Fruit fly (Drosophila melanogaster): Measurements from ENCODE around the gene CG16952.

The CG16952 gene

DNA sequence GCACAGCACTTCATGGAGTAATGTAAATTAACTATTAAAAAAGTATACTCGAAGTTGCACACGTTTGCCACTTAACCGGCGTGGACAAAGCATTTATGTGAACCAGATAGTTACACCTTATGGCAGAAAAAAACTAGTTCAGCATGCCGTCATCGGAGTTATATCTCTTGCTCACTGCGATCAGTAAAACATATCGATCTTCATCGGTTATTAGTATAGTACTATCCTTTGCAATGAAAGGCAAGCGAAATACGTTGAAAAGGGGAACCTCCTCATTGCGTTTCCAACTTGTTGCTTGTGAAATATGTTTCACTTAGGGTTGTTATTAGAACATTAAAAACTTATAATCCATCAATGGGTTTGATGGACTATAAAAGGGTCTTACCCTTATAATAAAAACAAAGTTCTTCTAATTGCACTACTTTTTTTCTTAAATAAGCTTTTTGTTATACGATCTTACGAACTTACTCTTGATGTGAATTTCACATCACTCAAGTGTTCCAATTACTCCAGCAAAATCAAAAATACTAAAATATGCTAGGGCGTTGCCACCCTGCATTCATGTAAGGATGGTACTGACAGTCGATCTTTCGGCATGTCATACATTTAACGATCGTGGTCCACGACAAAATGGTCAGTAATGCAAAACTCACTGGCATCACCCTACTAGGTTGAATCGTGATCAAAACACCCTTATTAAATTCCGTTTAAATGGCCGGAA is 39.7 kb downstream of the CG16952 start, which contains the start of gene CycD:
TSS of gene CycD (minus strand) at position 113 of the 721 bp plus-strand sequence.
- TF ChIP-seq Mnt (GFP tag; optimal IDR thresholded peaks at IDR 0.05) (peak; percentile 8), CG12768 (GFP tag; optimal IDR thresholded peaks at IDR 0.05) (no peak), bab1 (GFP tag; optimal IDR thresholded peaks at IDR 0.05) (peak; percentile 13)

DNA sequence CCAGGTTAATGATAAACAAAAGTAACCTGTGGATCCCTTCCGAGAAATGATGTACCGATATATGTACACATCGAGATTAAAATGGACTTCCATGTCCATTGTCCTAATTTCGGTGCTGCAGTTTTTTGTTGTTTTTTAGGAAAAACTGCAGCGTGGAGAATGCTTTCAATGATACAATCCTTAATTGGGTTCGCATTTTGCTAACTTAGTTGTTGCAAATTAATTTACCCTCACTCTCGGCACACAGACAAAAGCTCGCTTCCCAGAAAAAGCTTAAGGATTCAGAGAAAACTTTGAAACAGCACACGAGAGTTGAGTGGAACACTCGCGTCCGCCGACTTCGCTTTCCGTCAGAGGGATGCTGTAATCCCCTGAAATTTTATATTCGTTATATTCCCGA is 40.6 kb downstream of the CG16952 start, which contains the start of gene Lrp4:
TSS of gene Lrp4 (plus strand) at position 301 of the 400 bp plus-strand sequence.
- TF ChIP-seq kay (GFP tag; ENCODE audit: borderline replicate concordance) (no peak), ovo (GFP tag; optimal IDR thresholded peaks at IDR 0.05) (no peak), CG12768 (GFP tag; optimal IDR thresholded peaks at IDR 0.05) (no peak), CG7045 (GFP tag; optimal IDR thresholded peaks at IDR 0.05) (no peak), CG5204 (GFP tag; optimal IDR thresholded peaks at IDR 0.05) (no peak), cnc (optimal IDR thresholded peaks at IDR 0.05) (no peak), CG33017 (tag; optimal IDR thresholded peaks at IDR 0.05) (no peak), tj (GFP tag; optimal IDR thresholded peaks at IDR 0.05) (no peak), Hr96 (GFP tag; optimal IDR thresholded peaks at IDR 0.05) (no peak), Mnt (GFP tag; optimal IDR thresholded peaks at IDR 0.05) (no peak), CG1620 (GFP tag; optimal IDR thresholded peaks at IDR 0.05) (no peak), Clk (GFP tag; optimal IDR thresholded peaks at IDR 0.05) (no peak), toe (GFP tag; optimal IDR thresholded peaks at IDR 0.05) (no peak), CG7101 (tag; optimal IDR thresholded peaks at IDR 0.05) (no peak), Crg-1 (GFP tag; optimal IDR thresholded peaks at IDR 0.05) (no peak)

DNA sequence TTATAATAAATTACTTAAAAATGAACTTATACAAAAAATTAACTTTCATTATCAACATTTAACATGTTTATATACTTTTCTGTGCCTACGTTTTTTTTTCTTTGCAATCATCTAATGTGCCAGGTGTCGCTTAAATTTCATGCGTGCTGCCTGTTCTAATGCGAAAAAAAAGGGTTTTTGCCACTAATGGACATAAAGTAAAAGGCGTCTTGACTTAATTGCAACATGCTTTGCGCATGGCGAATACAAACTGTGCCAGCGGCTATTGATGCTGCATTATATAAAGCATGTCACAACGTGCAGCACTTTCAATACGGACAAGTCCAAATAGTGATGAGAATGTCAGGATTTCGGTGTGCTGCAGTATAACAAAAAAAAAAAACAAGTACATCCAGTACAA is 51.7 kb downstream of the CG16952 start, which contains the start of gene CG8916:
TSS of gene CG8916 (plus strand) at position 301 of the 400 bp plus-strand sequence.
- no peak for TF ChIP-seq pad (GFP tag; optimal IDR thresholded peaks at IDR 0.05)
- no peak for TF ChIP-seq cic (GFP tag; optimal IDR thresholded peaks at IDR 0.05)
- TF ChIP-seq ovo (GFP tag; optimal IDR thresholded peaks at IDR 0.05) = no peak
- no peak for TF ChIP-seq kay (GFP tag; ENCODE audit: borderline replicate concordance)
- TF ChIP-seq bab1 (GFP tag; optimal IDR thresholded peaks at IDR 0.05) = no peak
- TF ChIP-seq Clk (GFP tag; optimal IDR thresholded peaks at IDR 0.05) = no peak
- TF ChIP-seq CG5204 (GFP tag; optimal IDR thresholded peaks at IDR 0.05) = no peak
- TF ChIP-seq Hr96 (GFP tag; optimal IDR thresholded peaks at IDR 0.05) = no peak
- no peak for TF ChIP-seq CG1620 (GFP tag; optimal IDR thresholded peaks at IDR 0.05)
- no peak for TF ChIP-seq cnc (optimal IDR thresholded peaks at IDR 0.05)
- no peak for TF ChIP-seq tj (GFP tag; optimal IDR thresholded peaks at IDR 0.05)
- no peak for TF ChIP-seq CG14711 (tag; optimal IDR thresholded peaks at IDR 0.05)
- no peak for TF ChIP-seq toe (GFP tag; optimal IDR thresholded peaks at IDR 0.05)
- TF ChIP-seq CG12768 (GFP tag; optimal IDR thresholded peaks at IDR 0.05) = no peak
- no peak for TF ChIP-seq CG11617 (GFP tag; optimal IDR thresholded peaks at IDR 0.05)

DNA sequence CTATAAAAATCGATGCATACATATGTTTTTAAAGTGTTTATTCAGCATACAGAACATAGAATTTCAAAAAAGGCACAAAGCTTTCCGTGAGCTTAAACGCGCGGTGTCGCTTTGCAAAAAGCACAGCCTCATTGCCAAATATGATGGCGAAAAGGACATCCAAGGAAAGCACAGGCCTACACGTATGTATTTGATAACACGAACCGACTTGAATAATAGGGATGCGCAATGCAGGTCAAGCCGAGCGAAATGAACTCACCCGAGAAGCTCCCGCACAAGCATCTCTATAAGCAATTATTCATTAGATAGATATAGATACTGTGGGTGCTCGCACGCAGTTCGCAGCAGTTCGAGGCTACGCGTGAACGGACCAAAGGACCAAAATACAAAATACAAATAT is 54.8 kb downstream of the CG16952 start, which contains the start of gene Lcch3:
TSS of gene Lcch3 (plus strand) at position 301 of the 400 bp plus-strand sequence.
- no peak for TF ChIP-seq tj (GFP tag; optimal IDR thresholded peaks at IDR 0.05)
- TF ChIP-seq CG33017 (tag; optimal IDR thresholded peaks at IDR 0.05) = no peak
- TF ChIP-seq bab1 (GFP tag; optimal IDR thresholded peaks at IDR 0.05) = no peak
- TF ChIP-seq ovo (GFP tag; optimal IDR thresholded peaks at IDR 0.05) = no peak
- no peak for TF ChIP-seq pad (GFP tag; optimal IDR thresholded peaks at IDR 0.05)
- TF ChIP-seq CG12768 (GFP tag; optimal IDR thresholded peaks at IDR 0.05) = no peak
- TF ChIP-seq cic (GFP tag; optimal IDR thresholded peaks at IDR 0.05) = no peak
- no peak for TF ChIP-seq Crg-1 (GFP tag; optimal IDR thresholded peaks at IDR 0.05)
- no peak for TF ChIP-seq CG1620 (GFP tag; optimal IDR thresholded peaks at IDR 0.05)
- TF ChIP-seq CG5204 (GFP tag; optimal IDR thresholded peaks at IDR 0.05) = no peak
- no peak for TF ChIP-seq kay (GFP tag; ENCODE audit: borderline replicate concordance)
- TF ChIP-seq CG11617 (GFP tag; optimal IDR thresholded peaks at IDR 0.05) = no peak
- TF ChIP-seq CG14711 (tag; optimal IDR thresholded peaks at IDR 0.05) = no peak
- TF ChIP-seq toe (GFP tag; optimal IDR thresholded peaks at IDR 0.05) = no peak
- TF ChIP-seq CG7045 (GFP tag; optimal IDR thresholded peaks at IDR 0.05) = no peak
- TF ChIP-seq Mnt (GFP tag; optimal IDR thresholded peaks at IDR 0.05) = no peak
- TF ChIP-seq Clk (GFP tag; optimal IDR thresholded peaks at IDR 0.05) = no peak
- no peak for TF ChIP-seq CG7101 (tag; optimal IDR thresholded peaks at IDR 0.05)

Data from whole organism, adult.